Worm (Caenorhabditis elegans) whole organism, L1 larva: ENCODE measurements around the gene Y111B2A.1.

ENCODE experiments used
- C04F5.9 ChIP-seq: sonication (generic microtip); optimal IDR thresholded peaks from 2 replicates; lab custom pipeline; 2016; ENCODE audit warnings: missing genetic modification characterization, missing compliant biosample characterization
- C16A3.4 ChIP-seq: fragments of 150-350 bp; optimal IDR thresholded peaks from 2 replicates; lab custom pipeline; 2014; ENCODE audit warnings: missing biosample characterization, missing genetic modification characterization
- alr-1 ChIP-seq: fragments of 200-800 bp; sonication (Bioruptor generic); optimal IDR thresholded peaks from 2 replicates; lab custom pipeline; 2018; ENCODE audit warnings: borderline replicate concordance, mild to moderate bottlenecking, missing genetic modification characterization, missing compliant biosample characterization
- aly-2 ChIP-seq: fragments of 150-350 bp; optimal IDR thresholded peaks from 2 replicates; lab custom pipeline; 2014; ENCODE audit warnings: missing biosample characterization, missing genetic modification characterization
- ama-1 ChIP-seq: fragments of 150-350 bp; optimal IDR thresholded peaks from 2 replicates; lab custom pipeline; 2014
- ceh-82 ChIP-seq, 3 experiments: fragments of 150-350 bp in 1 of 3; sonication (generic microtip) in 2 of 3; optimal IDR thresholded peaks; 2 replicates each; lab custom pipeline; 2014 to 2017; ENCODE audit warnings: missing biosample characterization in 3 of 3, missing genetic modification characterization in 3 of 3
- ceh-90 ChIP-seq: sonication (generic microtip); optimal IDR thresholded peaks from 2 replicates; lab custom pipeline; 2016; ENCODE audit warnings: missing genetic modification characterization, missing compliant biosample characterization
- ces-1 ChIP-seq: fragments of 150-350 bp; optimal IDR thresholded peaks from 2 replicates; lab custom pipeline; 2014; ENCODE audit warnings: missing biosample characterization, missing genetic modification reagents, missing genetic modification characterization
- dpl-1 ChIP-seq, 3 experiments: fragments of 150-350 bp in 2 of 3; sonication (generic microtip) in 1 of 3; optimal IDR thresholded peaks; 2 replicates each; lab custom pipeline; 2014 to 2017; ENCODE audit warnings: missing biosample characterization in 3 of 3, missing genetic modification characterization in 3 of 3, missing genetic modification reagents in 3 of 3
- efl-1 ChIP-seq, 4 experiments: fragments of 150-350 bp; optimal IDR thresholded peaks in 3 of 4; peaks in 1 of 4; 1 replicate in 1 of 4; 2 replicates in 3 of 4; lab custom pipeline; 2014; ENCODE audit warnings: missing biosample characterization in 2 of 4, missing genetic modification characterization in 2 of 4, missing genetic modification reagents in 2 of 4
- efl-3 ChIP-seq: fragments of 200-800 bp; sonication (Bioruptor generic); optimal IDR thresholded peaks from 2 replicates; lab custom pipeline; 2018; ENCODE audit warnings: mild to moderate bottlenecking, missing genetic modification characterization, missing compliant biosample characterization
- elt-3 ChIP-seq, 6 experiments: fragments of 150-350 bp in 1 of 6; sonication (generic microtip); optimal IDR thresholded peaks; 2 replicates each; lab custom pipeline; 2017 to 2018; ENCODE audit warnings: missing biosample characterization in 6 of 6, missing genetic modification characterization in 6 of 6, inconsistent platforms in 1 of 6
- fkh-10 ChIP-seq: sonication (generic microtip); optimal IDR thresholded peaks from 2 replicates; lab custom pipeline; 2017; ENCODE audit warnings: missing biosample characterization, missing genetic modification reagents, missing genetic modification characterization
- hpl-2 ChIP-seq: fragments of 150-350 bp; optimal IDR thresholded peaks from 2 replicates; lab custom pipeline; 2014; ENCODE audit warnings: missing biosample characterization, missing genetic modification reagents, missing genetic modification characterization
- lin-13 ChIP-seq: fragments of 150-350 bp; optimal IDR thresholded peaks from 2 replicates; lab custom pipeline; 2014; ENCODE audit warnings: missing biosample characterization, missing genetic modification reagents, missing genetic modification characterization
- lin-14 ChIP-seq: fragments of 200-800 bp; sonication (Bioruptor generic); optimal IDR thresholded peaks from 2 replicates; lab custom pipeline; 2018; ENCODE audit warnings: mild to moderate bottlenecking, missing genetic modification characterization, moderate library complexity, missing compliant biosample characterization
- lin-15B ChIP-seq: fragments of 150-350 bp; sonication (generic microtip); optimal IDR thresholded peaks from 3 replicates; lab custom pipeline; 2014; ENCODE audit warnings: missing biosample characterization, missing genetic modification characterization
- lin-35 ChIP-seq, 2 experiments: fragments of 150-350 bp; optimal IDR thresholded peaks; 2 replicates each; lab custom pipeline; 2014; ENCODE audit warnings: missing biosample characterization in 2 of 2, missing genetic modification characterization in 2 of 2, missing genetic modification reagents in 2 of 2
- lin-39 ChIP-seq: fragments of 150-350 bp; optimal IDR thresholded peaks from 2 replicates; lab custom pipeline; 2014; ENCODE audit warnings: missing biosample characterization, missing genetic modification reagents, missing genetic modification characterization
- lsy-2 ChIP-seq, 2 experiments: fragments of 150-350 bp; optimal IDR thresholded peaks; 2 replicates each; lab custom pipeline; 2014; ENCODE audit warnings: missing biosample characterization in 2 of 2, missing genetic modification characterization in 2 of 2
- mef-2 ChIP-seq: fragments of 150-350 bp; optimal IDR thresholded peaks from 2 replicates; lab custom pipeline; 2014; ENCODE audit warnings: missing biosample characterization, missing genetic modification characterization
- mep-1 ChIP-seq: fragments of 150-350 bp; optimal IDR thresholded peaks from 2 replicates; lab custom pipeline; 2014; ENCODE audit warnings: missing biosample characterization, missing genetic modification characterization
- nhr-20 ChIP-seq: sonication (generic microtip); optimal IDR thresholded peaks from 2 replicates; lab custom pipeline; 2016; ENCODE audit warnings: mild to moderate bottlenecking, missing genetic modification characterization, missing compliant biosample characterization
- nhr-47 ChIP-seq: sonication (generic microtip); optimal IDR thresholded peaks from 2 replicates; lab custom pipeline; 2016; ENCODE audit warnings: mild to moderate bottlenecking, missing genetic modification characterization, moderate library complexity, missing compliant biosample characterization
- nhr-71 ChIP-seq: sonication (generic microtip); optimal IDR thresholded peaks from 2 replicates; lab custom pipeline; 2016; ENCODE audit warnings: mild to moderate bottlenecking, missing genetic modification characterization, moderate library complexity, missing compliant biosample characterization
- nhr-85 ChIP-seq: sonication (generic microtip); peaks from one replicate; lab custom pipeline; 2016; ENCODE audit warnings: missing genetic modification characterization, inconsistent platforms, missing compliant biosample characterization
- nhr-90 ChIP-seq: sonication (generic microtip); optimal IDR thresholded peaks from 2 replicates; lab custom pipeline; 2016; ENCODE audit warnings: mild to moderate bottlenecking, missing genetic modification characterization, missing compliant biosample characterization; ENCODE audit not compliant: poor library complexity
- pax-3 ChIP-seq: fragments of 200-800 bp; sonication (Bioruptor generic); optimal IDR thresholded peaks from 2 replicates; lab custom pipeline; 2018; ENCODE audit warnings: mild to moderate bottlenecking, missing genetic modification characterization, moderate library complexity, missing compliant biosample characterization
- pqm-1 ChIP-seq: sonication (generic microtip); optimal IDR thresholded peaks from 3 replicates; lab custom pipeline; 2017; ENCODE audit warnings: missing biosample characterization, missing genetic modification characterization
- rnt-1 ChIP-seq: sonication (generic microtip); optimal IDR thresholded peaks from 2 replicates; lab custom pipeline; 2016; ENCODE audit warnings: mild to moderate bottlenecking, missing genetic modification characterization, moderate library complexity, missing compliant biosample characterization
- snu-23 ChIP-seq: sonication (generic microtip); optimal IDR thresholded peaks from 2 replicates; lab custom pipeline; 2016; ENCODE audit warnings: missing genetic modification characterization, missing compliant biosample characterization
- sox-4 ChIP-seq: sonication (generic microtip); optimal IDR thresholded peaks from 2 replicates; lab custom pipeline; 2016; ENCODE audit warnings: missing genetic modification characterization, missing compliant biosample characterization
- tbx-2 ChIP-seq: sonication (generic microtip); optimal IDR thresholded peaks from 2 replicates; lab custom pipeline; 2016; ENCODE audit warnings: missing genetic modification characterization, missing compliant biosample characterization
- tlp-1 ChIP-seq: fragments of 150-350 bp; optimal IDR thresholded peaks from 2 replicates; lab custom pipeline; 2014; ENCODE audit warnings: missing biosample characterization, missing genetic modification characterization
- unc-130 ChIP-seq: fragments of 150-350 bp; optimal IDR thresholded peaks from 2 replicates; lab custom pipeline; 2017; ENCODE audit warnings: missing biosample characterization, missing genetic modification characterization, inconsistent platforms
- unc-86 ChIP-seq: sonication (generic microtip); optimal IDR thresholded peaks from 2 replicates; lab custom pipeline; 2016; ENCODE audit warnings: missing genetic modification characterization, missing compliant biosample characterization
- vab-15 ChIP-seq: sonication (generic microtip); optimal IDR thresholded peaks from 2 replicates; lab custom pipeline; 2017; ENCODE audit warnings: missing genotype, mild to moderate bottlenecking, missing genetic modification characterization, missing compliant biosample characterization
- xbp-1 ChIP-seq: sonication (generic microtip); optimal IDR thresholded peaks from 2 replicates; lab custom pipeline; 2016; ENCODE audit warnings: missing genetic modification characterization, missing compliant biosample characterization
- ztf-11 ChIP-seq, 2 experiments: sonication (generic microtip); optimal IDR thresholded peaks; 2 replicates each; lab custom pipeline; 2016 to 2017; ENCODE audit warnings: missing genetic modification characterization in 2 of 2, missing biosample characterization in 1 of 2, missing compliant biosample characterization in 1 of 2

Y111B2A.1 gene

ce11 chrIII:12453315-12453714 is 42.1 kb downstream of the Y111B2A.1 start, which contains the start of gene ani-1 (continued):
- TF ChIP-seq tbx-2 (peak; percentile 68), tlp-1 (tag; lab: Kevin White, UChicago) (no peak), ceh-90 (no peak), ces-1 (GFP tag; lab: Kevin White, UChicago) (no peak), C04F5.9 (no peak), pax-3 (tag; lab: Kevin White, UChicago) (no peak), sox-4 (no peak), fkh-10 (GFP tag; lab: Kevin White, UChicago) (no peak), lsy-2 (tag; optimal IDR thresholded peaks at IDR 0.05; lab: Kevin White, UChicago) (peak; percentile 82 to 89), unc-86 (tag; lab: Kevin White, UChicago) (peak; percentile 70), unc-130 (tag; lab: Kevin White, UChicago) (peak; percentile 75), pqm-1 (tag; lab: Kevin White, UChicago) (no peak), lin-35 (GFP tag; optimal IDR thresholded peaks at IDR 0.05; lab: Kevin White, UChicago) (peak; percentile 93 to 94), nhr-90 (tag; lab: Kevin White, UChicago) (peak; percentile 49), lin-14 (GFP tag; lab: Kevin White, UChicago) (peak; percentile 70), rnt-1 (tag; lab: Kevin White, UChicago) (peak; percentile 66), nhr-47 (peak; percentile 79), nhr-20 (tag; lab: Kevin White, UChicago) (peak; percentile 58), ama-1 (lab: Kevin White, UChicago) (peak; percentile 76), xbp-1 (peak; percentile 66), aly-2 (tag; lab: Kevin White, UChicago) (no peak), lin-39 (tag; lab: Kevin White, UChicago) (peak; percentile 67), vab-15 (tag; lab: Kevin White, UChicago) (no peak), nhr-71 (tag; lab: Kevin White, UChicago) (peak; percentile 79), ceh-82 (tag; optimal IDR thresholded peaks at IDR 0.05; lab: Kevin White, UChicago) (peak; percentile 35 to 83 (median 60)), nhr-85 (tag; lab: Kevin White, UChicago) (peak; percentile 84), mep-1 (tag; lab: Kevin White, UChicago) (peak; percentile 69), elt-3 (tag; optimal IDR thresholded peaks at IDR 0.05; lab: Kevin White, UChicago) (peak in 1 of 6 experiments; percentile 42), lin-13 (GFP tag; lab: Kevin White, UChicago) (peak; percentile 72), snu-23 (GFP tag; lab: Kevin White, UChicago) (peak; percentile 71), hpl-2 (GFP tag; lab: Kevin White, UChicago) (no peak), mef-2 (tag; lab: Kevin White, UChicago) (no peak), efl-3 (GFP tag; lab: Kevin White, UChicago) (no peak), ztf-11 (tag; optimal IDR thresholded peaks at IDR 0.05; lab: Kevin White, UChicago) (peak in 1 of 2 experiments; percentile 17), alr-1 (tag; lab: Kevin White, UChicago) (no peak), C16A3.4 (peak; percentile 81), efl-1 (optimal IDR thresholded peaks at IDR 0.05; lab: Kevin White, UChicago) (peak; percentile 91 to 97), efl-1 (GFP tag; optimal IDR thresholded peaks at IDR 0.05 in 1 of 2; lab: Kevin White, UChicago) (peak; percentile 91 to 98), lin-15B (tag; lab: Kevin White, UChicago) (peak; percentile 65)

DNA sequence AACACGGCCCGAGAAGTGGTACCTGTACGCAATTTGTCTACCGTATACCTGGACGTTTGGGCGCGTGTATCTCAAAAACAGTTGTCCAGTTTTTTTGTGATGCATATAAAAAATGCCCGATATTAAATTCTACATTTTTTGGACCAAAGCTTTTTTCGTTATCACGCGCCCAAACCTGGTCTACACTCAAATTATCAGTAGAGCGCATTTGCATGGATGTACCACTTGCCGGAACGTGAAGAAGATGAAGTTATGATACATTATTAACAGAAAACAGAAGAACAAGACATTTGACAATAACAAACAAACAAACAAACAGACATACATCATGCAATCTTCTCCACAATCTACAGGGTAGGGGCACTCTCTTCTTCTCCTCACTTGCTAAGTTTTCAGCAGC is 47.9 kb downstream of the Y111B2A.1 start:
- peak in 1 of 2 experiments; percentile 56 for TF ChIP-seq lsy-2 (tag; optimal IDR thresholded peaks at IDR 0.05; lab: Kevin White, UChicago)
- TF ChIP-seq dpl-1 (GFP tag; optimal IDR thresholded peaks at IDR 0.05; lab: Kevin White, UChicago) = peak in 2 of 3 experiments; percentile 24 to 55
- peak; percentile 8 to 45 for TF ChIP-seq efl-1 (optimal IDR thresholded peaks at IDR 0.05; lab: Kevin White, UChicago)
- peak; percentile 39 to 86 for TF ChIP-seq efl-1 (GFP tag; optimal IDR thresholded peaks at IDR 0.05 in 1 of 2; lab: Kevin White, UChicago)
- TF ChIP-seq lin-35 (GFP tag; optimal IDR thresholded peaks at IDR 0.05; lab: Kevin White, UChicago) = peak; percentile 11 to 61
